Fruit fly (Drosophila melanogaster): ENCODE results near the gene CG5112.

The CG5112 gene

dm6 chr3R:25482463-25483173, 8.6 kb upstream of the CG5112 start, which contains the start of the genes XNP, CG42488 and CG5116 (continued):
- peak in 1 of 2 experiments; percentile 39 for TF ChIP-seq tll (GFP tag; optimal IDR thresholded peaks at IDR 0.05)
- TF ChIP-seq CG18764 (GFP tag; optimal IDR thresholded peaks at IDR 0.05), result no peak
- no peak for TF ChIP-seq gro (GFP tag; optimal IDR thresholded peaks at IDR 0.05)
- TF ChIP-seq aop (GFP tag; IDR thresholded peaks at IDR 0.05), result no peak
- peak; percentile 99 for TF ChIP-seq BEAF-32 (GFP tag; optimal IDR thresholded peaks at IDR 0.05)
- no peak for TF ChIP-seq pros (GFP tag; optimal IDR thresholded peaks at IDR 0.05)
- peak; percentile 89 for TF ChIP-seq trem (tag; optimal IDR thresholded peaks at IDR 0.05)
- TF ChIP-seq CG8924 (tag; optimal IDR thresholded peaks at IDR 0.05), result peak; percentile 75
- TF ChIP-seq CkIIα-i1 (GFP tag; IDR thresholded peaks at IDR 0.05), result no peak
- no peak for TF ChIP-seq tap (tag; optimal IDR thresholded peaks at IDR 0.05)
- peak; percentile 27 to 88 for TF ChIP-seq bsh (GFP tag; optimal IDR thresholded peaks at IDR 0.05)
- no peak for TF ChIP-seq Spps (tag; optimal IDR thresholded peaks at IDR 0.05)
- peak; percentile 99 for TF ChIP-seq vnd (GFP tag; IDR thresholded peaks at IDR 0.05; ENCODE audit: partially characterized antibody)
- no peak for TF ChIP-seq z (GFP tag; IDR thresholded peaks at IDR 0.05)
- TF ChIP-seq wek (GFP tag; optimal IDR thresholded peaks at IDR 0.05), result no peak
- no peak for TF ChIP-seq CG32772 (GFP tag; IDR thresholded peaks at IDR 0.05)
- peak; percentile 32; the same call in 1 of the 3 replicates for TF ChIP-seq tgo (GFP tag; IDR thresholded peaks at IDR 0.05)
- peak; percentile 3 for TF ChIP-seq BtbVII (GFP tag; optimal IDR thresholded peaks at IDR 0.05)
- TF ChIP-seq CG31224 (GFP tag; IDR thresholded peaks at IDR 0.05), result no peak
- TF ChIP-seq Jarid2 (GFP tag; optimal IDR thresholded peaks at IDR 0.05), result no peak
- no peak for TF ChIP-seq da (GFP tag; optimal IDR thresholded peaks at IDR 0.05)
- TF ChIP-seq kay (GFP tag; optimal IDR thresholded peaks at IDR 0.05), result peak; percentile 70
- peak; percentile 31 for TF ChIP-seq CG18619 (GFP tag; optimal IDR thresholded peaks at IDR 0.05)
- TF ChIP-seq NK7.1 (GFP tag; optimal IDR thresholded peaks at IDR 0.05), result no peak
- TF ChIP-seq CG6683 (GFP tag; optimal IDR thresholded peaks at IDR 0.05), result no peak
- TF ChIP-seq gsb-n (tag; optimal IDR thresholded peaks at IDR 0.05), result peak; percentile 44
- peak; percentile 7 for TF ChIP-seq CG3163 (GFP tag; optimal IDR thresholded peaks at IDR 0.05)
- no peak for TF ChIP-seq Hand (GFP tag; optimal IDR thresholded peaks at IDR 0.05)
- TF ChIP-seq CG6654 (GFP tag; optimal IDR thresholded peaks at IDR 0.05), result no peak
- no peak for TF ChIP-seq peb (GFP tag; IDR thresholded peaks at IDR 0.05)
- TF ChIP-seq CG34376 (GFP tag; optimal IDR thresholded peaks at IDR 0.05), result peak; percentile 61
- no peak for TF ChIP-seq cwo (GFP tag; optimal IDR thresholded peaks at IDR 0.05)
- no peak for TF ChIP-seq nau (GFP tag; optimal IDR thresholded peaks at IDR 0.05)
- no peak for TF ChIP-seq ranshi (GFP tag; IDR thresholded peaks at IDR 0.05)
- TF ChIP-seq CG15011 (GFP tag; optimal IDR thresholded peaks at IDR 0.05), result no peak
- no peak for TF ChIP-seq chm (GFP tag; IDR thresholded peaks at IDR 0.05)
- no peak for TF ChIP-seq CG3407 (GFP tag; optimal IDR thresholded peaks at IDR 0.05)
- peak; percentile 26 for TF ChIP-seq CG13624 (GFP tag; optimal IDR thresholded peaks at IDR 0.05)
- no peak for TF ChIP-seq schlank (tag; optimal IDR thresholded peaks at IDR 0.05)
- no peak for TF ChIP-seq Blimp-1 (GFP tag; optimal IDR thresholded peaks at IDR 0.05)
- peak; percentile 75 for TF ChIP-seq HmgZ (tag; optimal IDR thresholded peaks at IDR 0.05)
- TF ChIP-seq MBD-R2 (GFP tag; IDR thresholded peaks at IDR 0.05), result peak; percentile 82
- TF ChIP-seq CG8359 (GFP tag; optimal IDR thresholded peaks at IDR 0.05; ENCODE audit: borderline replicate concordance), result no peak
- TF ChIP-seq CG33557 (GFP tag; optimal IDR thresholded peaks at IDR 0.05), result peak; percentile 55
- no peak for TF ChIP-seq CG7271 (tag; optimal IDR thresholded peaks at IDR 0.05)
- 0 out of 2 replicates have a peak, but pooled peaks have one; percentile 16 for TF ChIP-seq esg (GFP tag; conservative IDR thresholded peaks at IDR 0.05)
- no peak for TF ChIP-seq Dfd (GFP tag; optimal IDR thresholded peaks at IDR 0.05)
- no peak; the same call in 2 of the 3 replicates for TF ChIP-seq CG14050 (GFP tag; IDR thresholded peaks at IDR 0.05)
- no peak for TF ChIP-seq CG9609 (GFP tag; optimal IDR thresholded peaks at IDR 0.05)
